Worm (Caenorhabditis elegans): ENCODE measurements around the gene F20G2.3.

F20G2.3 gene

DNA sequence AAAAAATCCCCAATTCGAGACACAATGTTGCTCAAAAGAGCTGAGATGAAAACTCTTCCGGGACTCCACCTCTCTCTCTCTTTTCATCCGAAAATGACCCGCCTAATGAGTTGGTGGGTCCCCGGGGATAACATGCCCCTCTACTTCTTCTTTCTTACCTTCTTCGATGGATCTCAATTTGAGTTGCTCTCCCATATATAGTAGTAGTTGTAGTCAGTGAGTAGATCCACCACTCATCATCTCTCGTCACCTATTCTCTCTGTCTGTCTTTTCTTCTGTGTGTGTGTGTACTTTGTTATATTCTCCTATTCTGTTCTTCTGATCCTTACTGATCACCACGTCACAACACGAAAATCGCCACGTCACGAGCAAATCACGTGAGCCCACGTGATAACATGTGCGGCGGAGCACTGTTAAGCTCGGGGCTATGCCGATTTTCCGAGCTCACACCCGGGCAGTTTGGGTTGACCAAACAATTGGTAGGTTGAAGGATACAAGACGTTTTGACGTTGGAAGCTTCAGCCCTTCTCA is 28.0 kb upstream of the F20G2.3 start, which contains the start of gene twk-32:
TSS of gene twk-32 (plus strand) at position 396 of the 531 bp plus-strand sequence.
- TF ChIP-seq lir-3 (tag; optimal IDR thresholded peaks at IDR 0.05; ENCODE audit: poor library complexity) (peak; percentile 13), nhr-20 (tag; optimal IDR thresholded peaks at IDR 0.05) (peak; percentile 25), hlh-4 (tag; optimal IDR thresholded peaks at IDR 0.05) (no peak), mab-9 (GFP tag; IDR thresholded peaks at IDR 0.05) (no peak), sox-4 (tag; optimal IDR thresholded peaks at IDR 0.05) (no peak), snu-23 (GFP tag; optimal IDR thresholded peaks at IDR 0.05) (peak; percentile 2), ceh-8 (GFP tag; optimal IDR thresholded peaks at IDR 0.05) (no peak), nhr-71 (tag; optimal IDR thresholded peaks at IDR 0.05) (peak; percentile 23), lin-14 (GFP tag; optimal IDR thresholded peaks at IDR 0.05) (peak; percentile 17), pax-3 (tag; optimal IDR thresholded peaks at IDR 0.05) (peak; percentile 48), zip-4 (GFP tag; optimal IDR thresholded peaks at IDR 0.05) (no peak), nhr-19 (GFP tag; conservative IDR thresholded peaks at IDR 0.05) (peak; percentile 29; the same call in 1 of the 2 replicates)

DNA sequence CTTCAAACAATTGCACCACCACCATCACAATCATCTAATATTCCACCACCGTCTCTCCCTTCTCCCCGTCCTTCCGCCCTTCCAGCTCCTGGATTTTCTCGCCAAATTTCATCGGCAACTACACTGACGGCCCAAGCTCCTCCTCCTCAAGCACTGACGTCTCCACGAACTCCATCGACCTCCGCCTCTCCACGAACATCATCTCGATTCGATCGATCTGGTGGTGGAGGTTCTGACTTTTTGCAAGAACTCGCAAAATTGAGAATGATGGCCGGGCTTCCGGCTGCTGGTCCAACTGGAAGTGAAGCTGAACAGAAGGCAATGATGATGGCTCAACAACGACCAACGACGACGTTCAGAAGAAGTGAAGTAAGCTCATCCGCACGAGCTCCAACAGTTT is 25.8 kb upstream of the F20G2.3 start:
- TF ChIP-seq pax-3 (tag; optimal IDR thresholded peaks at IDR 0.05) (no peak), nhr-77 (tag; optimal IDR thresholded peaks at IDR 0.05) (no peak), sptf-1 (tag; optimal IDR thresholded peaks at IDR 0.05) (no peak), irx-1 (tag; optimal IDR thresholded peaks at IDR 0.05) (no peak), zag-1 (tag; optimal IDR thresholded peaks at IDR 0.05) (no peak), nhr-12 (tag; optimal IDR thresholded peaks at IDR 0.05) (no peak), tlp-1 (tag; optimal IDR thresholded peaks at IDR 0.05) (no peak), nhr-85 (tag) (no peak), tbx-2 (tag; optimal IDR thresholded peaks at IDR 0.05) (no peak), nhr-28 (tag; optimal IDR thresholded peaks at IDR 0.05) (no peak), unc-62 (GFP tag; optimal IDR thresholded peaks at IDR 0.05) (no peak), ztf-4 (tag; optimal IDR thresholded peaks at IDR 0.05) (no peak), ceh-90 (tag; optimal IDR thresholded peaks at IDR 0.05) (no peak)

DNA sequence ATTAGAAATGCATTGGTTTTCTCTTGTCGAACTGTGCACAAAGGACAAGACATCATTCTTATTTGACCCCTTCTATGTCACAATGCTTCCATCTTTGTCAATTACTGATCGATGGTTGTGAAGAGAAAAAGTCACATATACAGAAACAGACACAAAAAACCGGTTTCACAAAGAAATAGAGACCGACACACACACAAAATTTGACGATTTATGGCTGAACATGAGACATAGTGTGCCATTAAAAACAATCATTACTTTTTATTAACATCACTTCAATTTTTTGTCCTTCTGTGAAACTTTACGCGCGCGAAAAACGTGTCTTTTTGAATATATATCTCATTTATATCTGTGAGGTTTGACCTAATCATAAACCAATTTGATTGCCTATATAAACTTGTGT is 22.3 kb upstream of the F20G2.3 start:
- no peak for TF ChIP-seq zip-4 (GFP tag; optimal IDR thresholded peaks at IDR 0.05)
- TF ChIP-seq nhr-28 (tag; optimal IDR thresholded peaks at IDR 0.05) = no peak
- no peak for TF ChIP-seq aha-1 (tag; optimal IDR thresholded peaks at IDR 0.05)
- peak in 1 of 2 experiments; percentile 58 for TF ChIP-seq lsy-2 (tag; optimal IDR thresholded peaks at IDR 0.05)
- TF ChIP-seq ceh-88 (GFP tag; IDR thresholded peaks at IDR 0.05) = no peak
- no peak for TF ChIP-seq ces-1 (GFP tag; optimal IDR thresholded peaks at IDR 0.05)
- peak in 1 of 2 experiments; percentile 57 for TF ChIP-seq lin-35 (GFP tag; optimal IDR thresholded peaks at IDR 0.05)
- no peak for TF ChIP-seq C04F5.9 (tag; optimal IDR thresholded peaks at IDR 0.05)
- peak; percentile 75 for TF ChIP-seq snu-23 (GFP tag; optimal IDR thresholded peaks at IDR 0.05)
- peak; percentile 82 for TF ChIP-seq lin-14 (GFP tag; optimal IDR thresholded peaks at IDR 0.05)
- peak; percentile 32 for TF ChIP-seq vab-15 (tag; optimal IDR thresholded peaks at IDR 0.05)
- peak; percentile 37 for TF ChIP-seq mep-1 (tag; optimal IDR thresholded peaks at IDR 0.05)
- no peak for TF ChIP-seq snpc-4 (tag; optimal IDR thresholded peaks at IDR 0.05)
- peak; percentile 91 for TF ChIP-seq grh-1 (GFP tag; IDR thresholded peaks at IDR 0.05)
- TF ChIP-seq elt-2 (tag; optimal IDR thresholded peaks at IDR 0.05) = no peak
- TF ChIP-seq nhr-77 (tag; optimal IDR thresholded peaks at IDR 0.05) = no peak
- peak in 1 of 2 experiments; percentile 25 for TF ChIP-seq ztf-11 (tag; optimal IDR thresholded peaks at IDR 0.05)
- peak; percentile 60 for TF ChIP-seq nhr-71 (tag; optimal IDR thresholded peaks at IDR 0.05)
- TF ChIP-seq unc-86 (tag; optimal IDR thresholded peaks at IDR 0.05) = peak; percentile 4
- no peak for TF ChIP-seq nhr-84 (tag; optimal IDR thresholded peaks at IDR 0.05)
- TF ChIP-seq nhr-90 (tag; optimal IDR thresholded peaks at IDR 0.05; ENCODE audit: poor library complexity) = peak; percentile 48
- TF ChIP-seq nhr-76 (tag; optimal IDR thresholded peaks at IDR 0.05) = no peak
- TF ChIP-seq blmp-1 (tag; optimal IDR thresholded peaks at IDR 0.05) = peak; percentile 54
- TF ChIP-seq Y116A8C.19 (tag; optimal IDR thresholded peaks at IDR 0.05; ENCODE audit: borderline replicate concordance) = no peak
- TF ChIP-seq ceh-82 (tag; optimal IDR thresholded peaks at IDR 0.05) = no peak
- peak; percentile 20 for TF ChIP-seq tbx-2 (tag; optimal IDR thresholded peaks at IDR 0.05)
- peak; percentile 41; the same call in 1 of the 2 replicates for TF ChIP-seq nhr-19 (GFP tag; conservative IDR thresholded peaks at IDR 0.05)
- TF ChIP-seq sox-4 (tag; optimal IDR thresholded peaks at IDR 0.05) = no peak
- TF ChIP-seq egl-27 (tag; optimal IDR thresholded peaks at IDR 0.05) = no peak
- peak in 2 of 3 experiments; percentile 30 to 42 for TF ChIP-seq dpl-1 (GFP tag; optimal IDR thresholded peaks at IDR 0.05)
- TF ChIP-seq mab-9 (GFP tag; IDR thresholded peaks at IDR 0.05) = no peak
- TF ChIP-seq swsn-7 (tag; optimal IDR thresholded peaks at IDR 0.05) = no peak
- TF ChIP-seq nhr-47 (tag; optimal IDR thresholded peaks at IDR 0.05) = no peak
- peak; percentile 31 for TF ChIP-seq unc-130 (tag; optimal IDR thresholded peaks at IDR 0.05)
